Worm (Caenorhabditis elegans) whole organism, L1 larva: ENCODE data around the gene pmk-1.

Experiments
- C04F5.9 ChIP-seq: sonication (generic microtip); optimal IDR thresholded peaks from 2 replicates; lab custom pipeline; 2016; ENCODE audit warnings: missing genetic modification characterization, missing compliant biosample characterization
- C34B4.2 ChIP-seq: sonication (generic microtip); optimal IDR thresholded peaks from 2 replicates; lab custom pipeline; 2017; ENCODE audit warnings: mild to moderate bottlenecking, missing genetic modification characterization, missing compliant biosample characterization
- F16B12.6 ChIP-seq: fragments of 150-350 bp; optimal IDR thresholded peaks from 2 replicates; lab custom pipeline; 2014; ENCODE audit warnings: missing biosample characterization, missing genetic modification characterization
- Y116A8C.19 ChIP-seq: sonication (generic microtip); optimal IDR thresholded peaks from 2 replicates; lab custom pipeline; 2016; ENCODE audit warnings: missing compliant biosample characterization, missing genetic modification characterization, borderline replicate concordance
- blmp-1 ChIP-seq: fragments of 150-350 bp; optimal IDR thresholded peaks from 2 replicates; lab custom pipeline; 2014; ENCODE audit warnings: missing biosample characterization, missing genetic modification characterization
- ceh-63 ChIP-seq: fragments of 200-800 bp; sonication (Bioruptor generic); optimal IDR thresholded peaks from 2 replicates; lab custom pipeline; 2018; ENCODE audit warnings: mild to moderate bottlenecking, missing genetic modification characterization, missing compliant biosample characterization
- ceh-90 ChIP-seq: sonication (generic microtip); optimal IDR thresholded peaks from 2 replicates; lab custom pipeline; 2016; ENCODE audit warnings: missing genetic modification characterization, missing compliant biosample characterization
- dpl-1 ChIP-seq, 3 experiments: fragments of 150-350 bp in 2 of 3; sonication (generic microtip) in 1 of 3; optimal IDR thresholded peaks; 2 replicates each; lab custom pipeline; 2014 to 2017; ENCODE audit warnings: missing biosample characterization in 3 of 3, missing genetic modification characterization in 3 of 3, missing genetic modification reagents in 3 of 3
- dsc-1 ChIP-seq: sonication (generic microtip); optimal IDR thresholded peaks from 2 replicates; lab custom pipeline; 2016; ENCODE audit warnings: mild to moderate bottlenecking, missing genetic modification characterization, missing compliant biosample characterization
- efl-1 ChIP-seq, 4 experiments: fragments of 150-350 bp; optimal IDR thresholded peaks in 3 of 4; peaks in 1 of 4; 1 replicate in 1 of 4; 2 replicates in 3 of 4; lab custom pipeline; 2014; ENCODE audit warnings: missing biosample characterization in 2 of 4, missing genetic modification characterization in 2 of 4, missing genetic modification reagents in 2 of 4
- efl-3 ChIP-seq: fragments of 200-800 bp; sonication (Bioruptor generic); optimal IDR thresholded peaks from 2 replicates; lab custom pipeline; 2018; ENCODE audit warnings: mild to moderate bottlenecking, missing genetic modification characterization, missing compliant biosample characterization
- egl-13 ChIP-seq: sonication (generic microtip); optimal IDR thresholded peaks from 2 replicates; lab custom pipeline; 2016; ENCODE audit warnings: missing genotype, missing genetic modification reagents, missing genetic modification characterization, missing compliant biosample characterization
- elt-2 ChIP-seq: sonication (generic microtip); optimal IDR thresholded peaks from 2 replicates; lab custom pipeline; 2016; ENCODE audit warnings: missing genetic modification characterization, mild to moderate bottlenecking, inconsistent platforms, missing compliant biosample characterization, missing genetic modification reagents
- elt-3 ChIP-seq, 6 experiments: fragments of 150-350 bp in 1 of 6; sonication (generic microtip); optimal IDR thresholded peaks; 2 replicates each; lab custom pipeline; 2017 to 2018; ENCODE audit warnings: missing biosample characterization in 6 of 6, missing genetic modification characterization in 6 of 6, inconsistent platforms in 1 of 6
- fos-1 ChIP-seq: fragments of 150-350 bp; optimal IDR thresholded peaks from 2 replicates; lab custom pipeline; 2014; ENCODE audit warnings: missing biosample characterization, missing genetic modification characterization
- hlh-4 ChIP-seq: sonication (generic microtip); optimal IDR thresholded peaks from 2 replicates; lab custom pipeline; 2016; ENCODE audit warnings: mild to moderate bottlenecking, missing genetic modification characterization, missing compliant biosample characterization
- isw-1 ChIP-seq: fragments of 200-800 bp; sonication (Bioruptor generic); IDR thresholded peaks from 2 replicates; pipeline ENCODE4 v1.3.6; 2022; ENCODE audit warnings: missing genetic modification characterization, missing compliant biosample characterization
- lin-14 ChIP-seq: fragments of 200-800 bp; sonication (Bioruptor generic); optimal IDR thresholded peaks from 2 replicates; lab custom pipeline; 2018; ENCODE audit warnings: mild to moderate bottlenecking, missing genetic modification characterization, moderate library complexity, missing compliant biosample characterization
- lin-35 ChIP-seq, 2 experiments: fragments of 150-350 bp; optimal IDR thresholded peaks; 2 replicates each; lab custom pipeline; 2014; ENCODE audit warnings: missing biosample characterization in 2 of 2, missing genetic modification characterization in 2 of 2, missing genetic modification reagents in 2 of 2
- lsy-2 ChIP-seq, 2 experiments: fragments of 150-350 bp; optimal IDR thresholded peaks; 2 replicates each; lab custom pipeline; 2014; ENCODE audit warnings: missing biosample characterization in 2 of 2, missing genetic modification characterization in 2 of 2
- mdl-1 ChIP-seq, 2 experiments: fragments of 150-350 bp; optimal IDR thresholded peaks; 2 replicates each; lab custom pipeline; 2014 to 2017; ENCODE audit warnings: missing biosample characterization in 2 of 2, missing genetic modification characterization in 2 of 2, inconsistent platforms in 1 of 2
- mep-1 ChIP-seq: fragments of 150-350 bp; optimal IDR thresholded peaks from 2 replicates; lab custom pipeline; 2014; ENCODE audit warnings: missing biosample characterization, missing genetic modification characterization
- nhr-20 ChIP-seq: sonication (generic microtip); optimal IDR thresholded peaks from 2 replicates; lab custom pipeline; 2016; ENCODE audit warnings: mild to moderate bottlenecking, missing genetic modification characterization, missing compliant biosample characterization
- nhr-47 ChIP-seq: sonication (generic microtip); optimal IDR thresholded peaks from 2 replicates; lab custom pipeline; 2016; ENCODE audit warnings: mild to moderate bottlenecking, missing genetic modification characterization, moderate library complexity, missing compliant biosample characterization
- nhr-76 ChIP-seq: sonication (generic microtip); optimal IDR thresholded peaks from 2 replicates; lab custom pipeline; 2017; ENCODE audit warnings: missing biosample characterization, missing genetic modification characterization
- nhr-84 ChIP-seq: sonication (generic microtip); optimal IDR thresholded peaks from 2 replicates; lab custom pipeline; 2017; ENCODE audit warnings: missing biosample characterization, missing genetic modification characterization
- nhr-90 ChIP-seq: sonication (generic microtip); optimal IDR thresholded peaks from 2 replicates; lab custom pipeline; 2016; ENCODE audit warnings: mild to moderate bottlenecking, missing genetic modification characterization, missing compliant biosample characterization; ENCODE audit not compliant: poor library complexity
- pag-3 ChIP-seq: sonication (generic microtip); optimal IDR thresholded peaks from 2 replicates; lab custom pipeline; 2017; ENCODE audit warnings: missing genetic modification characterization, mild to moderate bottlenecking, missing compliant biosample characterization, antibody characterized with exemption, borderline replicate concordance; ENCODE audit not compliant: insufficient read depth
- pqm-1 ChIP-seq: sonication (generic microtip); optimal IDR thresholded peaks from 3 replicates; lab custom pipeline; 2017; ENCODE audit warnings: missing biosample characterization, missing genetic modification characterization
- snpc-4 ChIP-seq: fragments of 150-350 bp; optimal IDR thresholded peaks from 2 replicates; lab custom pipeline; 2014; ENCODE audit warnings: missing biosample characterization, missing genetic modification characterization
- snu-23 ChIP-seq: sonication (generic microtip); optimal IDR thresholded peaks from 2 replicates; lab custom pipeline; 2016; ENCODE audit warnings: missing genetic modification characterization, missing compliant biosample characterization
- sox-4 ChIP-seq: sonication (generic microtip); optimal IDR thresholded peaks from 2 replicates; lab custom pipeline; 2016; ENCODE audit warnings: missing genetic modification characterization, missing compliant biosample characterization
- tlp-1 ChIP-seq: fragments of 150-350 bp; optimal IDR thresholded peaks from 2 replicates; lab custom pipeline; 2014; ENCODE audit warnings: missing biosample characterization, missing genetic modification characterization
- unc-30 ChIP-seq: sonication (generic microtip); optimal IDR thresholded peaks from 2 replicates; lab custom pipeline; 2017; ENCODE audit warnings: missing biosample characterization, missing genetic modification characterization
- xbp-1 ChIP-seq: sonication (generic microtip); optimal IDR thresholded peaks from 2 replicates; lab custom pipeline; 2016; ENCODE audit warnings: missing genetic modification characterization, missing compliant biosample characterization
- zip-4 ChIP-seq: fragments of 200-800 bp; sonication (Bioruptor generic); optimal IDR thresholded peaks from 2 replicates; lab custom pipeline; 2018; ENCODE audit warnings: mild to moderate bottlenecking, missing genetic modification characterization, moderate library complexity, missing compliant biosample characterization
- ztf-11 ChIP-seq, 2 experiments: sonication (generic microtip); optimal IDR thresholded peaks; 2 replicates each; lab custom pipeline; 2016 to 2017; ENCODE audit warnings: missing genetic modification characterization in 2 of 2, missing biosample characterization in 1 of 2, missing compliant biosample characterization in 1 of 2

pmk-1 gene

DNA sequence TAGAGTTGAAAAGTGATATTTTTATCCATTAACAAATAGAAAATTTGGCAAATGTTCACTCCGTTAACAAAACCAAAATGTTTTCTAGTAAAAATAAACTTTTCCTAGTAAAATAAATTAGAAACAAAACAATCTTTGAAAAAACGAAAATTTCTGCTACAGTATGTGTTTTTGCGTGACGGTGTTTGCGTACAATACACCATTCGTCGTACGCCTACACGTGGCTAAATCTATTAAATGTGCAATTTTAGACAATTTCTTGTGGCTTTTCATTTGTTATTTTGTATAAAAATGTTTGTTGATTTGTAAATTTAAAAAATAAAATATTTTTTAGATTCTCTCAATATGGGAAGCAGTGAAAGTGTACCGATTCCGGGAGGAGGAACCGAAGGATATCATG lies 35.4 kb upstream of the pmk-1 start, which contains the start of gene Y42H9AR.1:
Gene Y42H9AR.1, plus strand, starts transcription at position 233 of the 400 bp plus-strand sequence.
- no peak for TF ChIP-seq pqm-1
- peak; percentile 38 for TF ChIP-seq mep-1 (tag; lab: Kevin White, UChicago)
- peak; percentile 18 to 40 for TF ChIP-seq efl-1 (optimal IDR thresholded peaks at IDR 0.05; lab: Kevin White, UChicago)
- peak; percentile 45 to 77 for TF ChIP-seq efl-1 (GFP tag; optimal IDR thresholded peaks at IDR 0.05 in 1 of 2; lab: Kevin White, UChicago)
- peak; percentile 11 for TF ChIP-seq blmp-1
- peak in 1 of 2 experiments; percentile 37 for TF ChIP-seq lsy-2 (tag; optimal IDR thresholded peaks at IDR 0.05; lab: Kevin White, UChicago)
- TF ChIP-seq lin-35 (GFP tag; optimal IDR thresholded peaks at IDR 0.05; lab: Kevin White, UChicago), result peak in 1 of 2 experiments; percentile 42
- no peak for TF ChIP-seq egl-13 (tag; lab: Kevin White, UChicago)
- peak; percentile 92 for TF ChIP-seq F16B12.6 (tag; lab: Kevin White, UChicago)
- TF ChIP-seq dpl-1 (GFP tag; optimal IDR thresholded peaks at IDR 0.05; lab: Kevin White, UChicago), result peak in 2 of 3 experiments; percentile 12 to 46
- TF ChIP-seq isw-1, result no peak
- TF ChIP-seq nhr-47 (tag; lab: Kevin White, UChicago), result peak; percentile 15
- TF ChIP-seq nhr-76 (tag; lab: Kevin White, UChicago), result no peak
- peak; percentile 2 for TF ChIP-seq snu-23
- TF ChIP-seq zip-4 (GFP tag; lab: Kevin White, UChicago), result no peak
- peak; percentile 0 for TF ChIP-seq nhr-90 (tag; lab: Kevin White, UChicago)
- no peak for TF ChIP-seq hlh-4
- TF ChIP-seq xbp-1 (tag; lab: Kevin White, UChicago), result peak; percentile 49
- TF ChIP-seq elt-3 (tag; optimal IDR thresholded peaks at IDR 0.05; lab: Kevin White, UChicago), result no peak
- no peak for TF ChIP-seq elt-2
- TF ChIP-seq sox-4, result peak; percentile 16
- TF ChIP-seq unc-30 (tag; lab: Kevin White, UChicago), result no peak
- no peak for TF ChIP-seq C04F5.9 (tag; lab: Kevin White, UChicago)
- no peak for TF ChIP-seq Y116A8C.19 (tag; lab: Kevin White, UChicago)
- TF ChIP-seq nhr-20 (tag; lab: Kevin White, UChicago), result peak; percentile 18
- peak in 1 of 2 experiments; percentile 61 for TF ChIP-seq mdl-1 (tag; optimal IDR thresholded peaks at IDR 0.05; lab: Kevin White, UChicago)
- TF ChIP-seq, all 84 proteins: peak for 14

ce11 chrIV:8114535-8114934 lies 34.1 kb upstream of the pmk-1 start:
- TF ChIP-seq tlp-1 (tag; lab: Kevin White, UChicago) (no peak), nhr-76 (tag; lab: Kevin White, UChicago) (no peak), efl-3 (GFP tag; lab: Kevin White, UChicago) (no peak)

DNA sequence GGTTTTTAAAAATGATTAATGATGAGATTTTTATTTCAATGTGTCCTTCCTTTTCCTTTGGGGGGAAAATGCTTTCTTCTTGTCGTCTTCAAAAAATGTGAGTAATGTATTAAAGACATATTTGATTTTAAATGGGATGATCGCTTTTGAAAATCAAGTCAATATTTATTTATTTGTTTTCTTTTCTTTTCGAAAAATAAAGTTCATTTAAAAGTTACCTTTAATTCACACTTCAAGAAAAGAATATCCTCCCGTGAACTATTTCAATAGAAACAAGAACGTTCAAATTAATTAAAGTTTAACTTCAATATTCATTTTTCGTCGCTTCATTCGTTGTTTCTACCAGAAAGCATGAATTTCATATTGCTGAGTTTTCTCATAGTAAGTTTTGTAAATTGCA lies 33.1 kb upstream of the pmk-1 start, which contains the start of gene irld-8:
Gene irld-8, plus strand, starts transcription at position 301 of the 400 bp plus-strand sequence.
- TF ChIP-seq tlp-1 (tag; lab: Kevin White, UChicago) (no peak), pag-3 (tag; lab: Kevin White, UChicago) (no peak), ceh-63 (GFP tag; lab: Kevin White, UChicago) (no peak), C34B4.2 (tag; lab: Kevin White, UChicago) (no peak), lin-14 (no peak), elt-2 (no peak), dsc-1 (tag; lab: Kevin White, UChicago) (no peak), ztf-11 (tag; optimal IDR thresholded peaks at IDR 0.05; lab: Kevin White, UChicago) (no peak), elt-3 (tag; optimal IDR thresholded peaks at IDR 0.05; lab: Kevin White, UChicago) (no peak), ceh-90 (no peak), snpc-4 (tag; lab: Kevin White, UChicago) (no peak), C04F5.9 (tag; lab: Kevin White, UChicago) (no peak), nhr-84 (tag; lab: Kevin White, UChicago) (no peak), fos-1 (no peak)
